Fruit fly (Drosophila melanogaster): ENCODE results near the gene pst.

The pst gene

dm6 chr3L:7328567-7329253 lies 31.4 kb downstream of the pst start, which contains the start of the genes mrva, CG42307 and mus312 (continued):
- TF ChIP-seq CG8290 (GFP tag; optimal IDR thresholded peaks at IDR 0.05): peak; percentile 66
- no peak for TF ChIP-seq CG8290 (tag; optimal IDR thresholded peaks at IDR 0.05)
- peak; percentile 88 for TF ChIP-seq CG8388 (GFP tag; optimal IDR thresholded peaks at IDR 0.05)
- TF ChIP-seq Nf-YC (tag; optimal IDR thresholded peaks at IDR 0.05): peak; percentile 91
- TF ChIP-seq croc (GFP tag; conservative IDR thresholded peaks at IDR 0.05): peak; percentile 63
- peak; percentile 66 for TF ChIP-seq CG2202 (tag; optimal IDR thresholded peaks at IDR 0.05)
- TF ChIP-seq h (optimal IDR thresholded peaks at IDR 0.05): no peak
- TF ChIP-seq pum (GFP tag; optimal IDR thresholded peaks at IDR 0.05): peak; percentile 45
- TF ChIP-seq CG1603 (tag; optimal IDR thresholded peaks at IDR 0.05): no peak
- TF ChIP-seq Med (GFP tag): peak; percentile 94
- TF ChIP-seq CG8944 (GFP tag; optimal IDR thresholded peaks at IDR 0.05): peak; percentile 14
- peak; percentile 87 for TF ChIP-seq CG32767 (GFP tag; IDR thresholded peaks at IDR 0.05)
- peak; percentile 94 for TF ChIP-seq unpg (GFP tag; optimal IDR thresholded peaks at IDR 0.05)
- TF ChIP-seq CG8281 (tag; optimal IDR thresholded peaks at IDR 0.05): no peak
- TF ChIP-seq CG12744 (GFP tag; optimal IDR thresholded peaks at IDR 0.05): peak; percentile 8
- TF ChIP-seq dan (GFP tag; IDR thresholded peaks at IDR 0.05): no peak
- TF ChIP-seq CG31441 (GFP tag; IDR thresholded peaks at IDR 0.05): no peak; the same call in 1 of the 2 replicates
- TF ChIP-seq CG16813 (GFP tag; IDR thresholded peaks at IDR 0.05; ENCODE audit: partially characterized antibody): no peak
- TF ChIP-seq CG30020 (tag; optimal IDR thresholded peaks at IDR 0.05): peak; percentile 88
- TF ChIP-seq nerfin-2 (GFP tag; IDR thresholded peaks at IDR 0.05; ENCODE audit: partially characterized antibody): no peak
- TF ChIP-seq sna (GFP tag; IDR thresholded peaks at IDR 0.05; ENCODE audit: partially characterized antibody): 0 out of 2 replicates have a peak, but pooled peaks have one; percentile 48
- peak; percentile 53 for TF ChIP-seq CG17802 (tag; optimal IDR thresholded peaks at IDR 0.05)
- peak; percentile 76 for TF ChIP-seq CG14050 (GFP tag; IDR thresholded peaks at IDR 0.05)
- peak; percentile 90 for TF ChIP-seq Blimp-1 (GFP tag; optimal IDR thresholded peaks at IDR 0.05)
- TF ChIP-seq Hr78 (GFP tag; optimal IDR thresholded peaks at IDR 0.05): peak in 1 of 2 experiments; percentile 55
- TF ChIP-seq MESR4 (GFP tag; optimal IDR thresholded peaks at IDR 0.05): peak; percentile 96
- TF ChIP-seq CG1602 (GFP tag; optimal IDR thresholded peaks at IDR 0.05): peak; percentile 81
- TF ChIP-seq dpn (GFP tag; optimal IDR thresholded peaks at IDR 0.05): peak; percentile 24 to 87
- TF ChIP-seq CG6689 (GFP tag; IDR thresholded peaks at IDR 0.05): peak; percentile 91
- no peak for TF ChIP-seq CG10565 (GFP tag; optimal IDR thresholded peaks at IDR 0.05)
- no peak for TF ChIP-seq Mes4 (GFP tag; optimal IDR thresholded peaks at IDR 0.05)
- peak; percentile 65 for TF ChIP-seq mirr (GFP tag; optimal IDR thresholded peaks at IDR 0.05)
- TF ChIP-seq Mrtf (GFP tag; IDR thresholded peaks at IDR 0.05): peak; percentile 83
- TF ChIP-seq CG1233 (GFP tag; optimal IDR thresholded peaks at IDR 0.05): peak; percentile 57
- peak; percentile 84 for TF ChIP-seq oc (tag; optimal IDR thresholded peaks at IDR 0.05)
- no peak for TF ChIP-seq p53 (GFP tag; optimal IDR thresholded peaks at IDR 0.05)
- TF ChIP-seq fd64A (GFP tag; optimal IDR thresholded peaks at IDR 0.05): peak; percentile 14
- peak; percentile 52; the same call in 1 of the 2 replicates for TF ChIP-seq CG11696 (GFP tag; IDR thresholded peaks at IDR 0.05)
- peak; percentile 17 for TF ChIP-seq shn (GFP tag; optimal IDR thresholded peaks at IDR 0.05)
- peak; percentile 30 for TF ChIP-seq kni (GFP tag; optimal IDR thresholded peaks at IDR 0.05)
- peak; percentile 70; the same call in 2 of the 3 replicates for TF ChIP-seq ci (GFP tag; IDR thresholded peaks at IDR 0.05)
- TF ChIP-seq CG31365 (tag; optimal IDR thresholded peaks at IDR 0.05): no peak
- TF ChIP-seq CG1529 (GFP tag; optimal IDR thresholded peaks at IDR 0.05): no peak
- peak; percentile 82 for TF ChIP-seq CG10654 (GFP tag; optimal IDR thresholded peaks at IDR 0.05)
- TF ChIP-seq bowl (GFP tag; IDR thresholded peaks at IDR 0.05): no peak
- TF ChIP-seq CG1792 (GFP tag; optimal IDR thresholded peaks at IDR 0.05): peak; percentile 28
- TF ChIP-seq schlank (tag; optimal IDR thresholded peaks at IDR 0.05): peak; percentile 54
- peak; percentile 90 for TF ChIP-seq stwl (tag; optimal IDR thresholded peaks at IDR 0.05)
- TF ChIP-seq wek (GFP tag; optimal IDR thresholded peaks at IDR 0.05): peak; percentile 98
- TF ChIP-seq Ravus (GFP tag; IDR thresholded peaks at IDR 0.05): peak; percentile 38; the same call in 1 of the 2 replicates

Measured in whole organism, embryonic.